Fruit fly (Drosophila melanogaster) whole organism, adult: ENCODE data around the gene Lamtor1.
A peak's percentile ranks its signal among the peaks of the same experiment; 100 is the strongest.

Experiments used
- CG11617 ChIP-seq: fragments of 200-800 bp; sonication (Bioruptor generic); optimal IDR thresholded peaks from 2 replicates; lab custom pipeline; 2017; ENCODE audit warnings: mild to moderate bottlenecking, missing biosample characterization, missing genetic modification reagents, missing genetic modification characterization
- CG12768 ChIP-seq: fragments of 200-800 bp; sonication (Bioruptor generic); optimal IDR thresholded peaks from 2 replicates; lab custom pipeline; 2017; ENCODE audit warnings: missing biosample characterization, missing genetic modification characterization, mild to moderate bottlenecking, moderate library complexity, missing genetic modification reagents
- CG14711 ChIP-seq: fragments of 200-800 bp; sonication (Bioruptor generic); optimal IDR thresholded peaks from 2 replicates; lab custom pipeline; 2018; ENCODE audit warnings: missing biosample characterization, mild to moderate bottlenecking, missing genetic modification characterization, moderate library complexity
- CG1620 ChIP-seq: fragments of 200-800 bp; sonication (Bioruptor generic); optimal IDR thresholded peaks from 2 replicates; lab custom pipeline; 2016; ENCODE audit warnings: missing biosample characterization, missing genetic modification characterization
- CG33017 ChIP-seq: fragments of 200-800 bp; sonication (Bioruptor generic); optimal IDR thresholded peaks from 2 replicates; lab custom pipeline; 2018; ENCODE audit warnings: missing biosample characterization, mild to moderate bottlenecking, missing genetic modification characterization, moderate library complexity
- CG5204 ChIP-seq: fragments of 200-800 bp; sonication (Bioruptor generic); optimal IDR thresholded peaks from 2 replicates; lab custom pipeline; 2016; ENCODE audit warnings: missing biosample characterization, missing genetic modification characterization
- CG7045 ChIP-seq: fragments of 200-800 bp; sonication (Bioruptor generic); optimal IDR thresholded peaks from 2 replicates; lab custom pipeline; 2017; ENCODE audit warnings: missing biosample characterization, mild to moderate bottlenecking, missing genetic modification characterization
- CG7101 ChIP-seq: fragments of 200-800 bp; sonication (Bioruptor generic); optimal IDR thresholded peaks from 2 replicates; lab custom pipeline; 2018; ENCODE audit warnings: missing biosample characterization, mild to moderate bottlenecking, missing genetic modification characterization, moderate library complexity
- Clk ChIP-seq: fragments of 200-800 bp; sonication (Bioruptor generic); optimal IDR thresholded peaks from 2 replicates; lab custom pipeline; 2017; ENCODE audit warnings: missing biosample characterization, missing genetic modification characterization
- Crg-1 ChIP-seq: fragments of 200-800 bp; sonication (Bioruptor generic); optimal IDR thresholded peaks from 2 replicates; lab custom pipeline; 2016; ENCODE audit warnings: missing biosample characterization, missing genetic modification characterization
- Hr96 ChIP-seq: fragments of 200-800 bp; sonication (Bioruptor generic); optimal IDR thresholded peaks from 2 replicates; lab custom pipeline; 2016; ENCODE audit warnings: missing biosample characterization, missing genetic modification characterization
- Mnt ChIP-seq: fragments of 200-800 bp; sonication (Bioruptor generic); optimal IDR thresholded peaks from 2 replicates; lab custom pipeline; 2016; ENCODE audit warnings: missing biosample characterization, mild to moderate bottlenecking, missing genetic modification characterization
- bab1 ChIP-seq: fragments of 200-800 bp; sonication (Bioruptor generic); optimal IDR thresholded peaks from 3 replicates; lab custom pipeline; 2019; ENCODE audit warnings: missing biosample characterization, mild to moderate bottlenecking, missing genetic modification characterization, moderate library complexity
- cic ChIP-seq: fragments of 200-800 bp; sonication (Bioruptor generic); optimal IDR thresholded peaks from 2 replicates; lab custom pipeline; 2017; ENCODE audit warnings: missing biosample characterization, mild to moderate bottlenecking, missing genetic modification characterization, moderate library complexity
- cnc ChIP-seq, 2 experiments: fragments of >200 bp; optimal IDR thresholded peaks; 2 replicates each; lab custom pipeline; 2017
- kay ChIP-seq: fragments of 200-800 bp; sonication (Bioruptor generic); peaks from one replicate; lab custom pipeline; 2016; ENCODE audit warnings: missing biosample characterization, missing genetic modification characterization, borderline replicate concordance
- ovo ChIP-seq: fragments of 200-800 bp; sonication (Bioruptor generic); optimal IDR thresholded peaks from 2 replicates; lab custom pipeline; 2016; ENCODE audit warnings: missing biosample characterization, missing genetic modification characterization
- pad ChIP-seq: fragments of 200-800 bp; sonication (Bioruptor generic); optimal IDR thresholded peaks from 3 replicates; lab custom pipeline; 2017; ENCODE audit warnings: missing biosample characterization, missing genetic modification characterization, mild to moderate bottlenecking, moderate library complexity, missing genetic modification reagents
- tj ChIP-seq: fragments of 200-800 bp; sonication (Bioruptor generic); optimal IDR thresholded peaks from 3 replicates; lab custom pipeline; 2017; ENCODE audit warnings: missing biosample characterization, mild to moderate bottlenecking, missing genetic modification characterization, moderate library complexity
- toe ChIP-seq: fragments of 200-800 bp; sonication (Bioruptor generic); optimal IDR thresholded peaks from 2 replicates; lab custom pipeline; 2016; ENCODE audit warnings: missing biosample characterization, missing genetic modification characterization

Lamtor1 gene

dm6 chr3L:20003235-20003493 is 25.7 kb downstream of the Lamtor1 start:
- TF ChIP-seq tj = no peak
- TF ChIP-seq CG7045 = no peak
- TF ChIP-seq CG12768 = no peak
- TF ChIP-seq toe (GFP tag; lab: Kevin White, UChicago) = no peak
- TF ChIP-seq pad (GFP tag; lab: Kevin White, UChicago) = no peak

- TF ChIP-seq CG7045 (peak; percentile 85), Clk (peak; percentile 80), CG33017 (tag; lab: Kevin White, UChicago) (peak; percentile 85), Hr96 (no peak), Mnt (GFP tag; lab: Kevin White, UChicago) (peak; percentile 62), tj (peak; percentile 59), CG7101 (tag; lab: Kevin White, UChicago) (peak; percentile 89), toe (GFP tag; lab: Kevin White, UChicago) (peak; percentile 85), kay (GFP tag; lab: Kevin White, UChicago) (peak; percentile 75), CG12768 (peak; percentile 87), cic (GFP tag; lab: Kevin White, UChicago) (peak; percentile 63), bab1 (GFP tag; lab: Kevin White, UChicago) (peak; percentile 92), CG11617 (peak; percentile 86), Crg-1 (peak; percentile 71), CG5204 (GFP tag; lab: Kevin White, UChicago) (peak; percentile 76), ovo (GFP tag; lab: Kevin White, UChicago) (peak; percentile 43), CG1620 (GFP tag; lab: Kevin White, UChicago) (peak; percentile 78), CG14711 (tag; lab: Kevin White, UChicago) (peak; percentile 82), pad (GFP tag; lab: Kevin White, UChicago) (peak; percentile 66), cnc (optimal IDR thresholded peaks at IDR 0.05; lab: Kevin White, UChicago) (no peak)
These were observed 26.2 kb downstream of the Lamtor1 start, which contains the start of gene CG7668 for dm6 chr3L:20002482-20003234. CG7668 (plus strand) TSS chr3L:20002736.

- no peak for TF ChIP-seq CG11617
- no peak for TF ChIP-seq CG33017 (tag; lab: Kevin White, UChicago)
- TF ChIP-seq CG7045 = no peak
- no peak for TF ChIP-seq Clk
- peak; percentile 67 for TF ChIP-seq Mnt (GFP tag; lab: Kevin White, UChicago)
These were observed 27.8 kb downstream of the Lamtor1 start for dm6 chr3L:20000878-20001640.

dm6 chr3L:20000081-20000736 is 28.6 kb downstream of the Lamtor1 start, which contains the start of the genes Tom20 and Gabat:
Tom20 (plus strand) TSS chr3L:20000644.
Gabat (minus strand) TSS chr3L:20000686.
- no peak for TF ChIP-seq Clk
- TF ChIP-seq CG5204 (GFP tag; lab: Kevin White, UChicago) = peak; percentile 33
- TF ChIP-seq cnc (optimal IDR thresholded peaks at IDR 0.05; lab: Kevin White, UChicago) = no peak
- no peak for TF ChIP-seq CG1620 (GFP tag; lab: Kevin White, UChicago)
- no peak for TF ChIP-seq tj
- TF ChIP-seq CG12768 = peak; percentile 45
- no peak for TF ChIP-seq ovo (GFP tag; lab: Kevin White, UChicago)
- no peak for TF ChIP-seq CG33017 (tag; lab: Kevin White, UChicago)
- no peak for TF ChIP-seq pad (GFP tag; lab: Kevin White, UChicago)

- TF ChIP-seq CG14711 (tag; lab: Kevin White, UChicago) (peak; percentile 36), kay (GFP tag; lab: Kevin White, UChicago) (peak; percentile 40), bab1 (GFP tag; lab: Kevin White, UChicago) (no peak), CG33017 (tag; lab: Kevin White, UChicago) (no peak)
These were observed 34.8 kb downstream of the Lamtor1 start for dm6 chr3L:19994015-19994414.

dm6 chr3L:19991714-19992231 is 37.0 kb downstream of the Lamtor1 start, which contains the start of the genes CG7646 and Nca:
CG7646 (plus strand) TSS chr3L:19991887.
Nca (plus strand) TSS chr3L:19991887.
- TF ChIP-seq toe (GFP tag; lab: Kevin White, UChicago) (peak; percentile 33), Mnt (GFP tag; lab: Kevin White, UChicago) (peak; percentile 43), CG5204 (GFP tag; lab: Kevin White, UChicago) (no peak), CG7101 (tag; lab: Kevin White, UChicago) (no peak), CG12768 (no peak), Clk (no peak), kay (GFP tag; lab: Kevin White, UChicago) (peak; percentile 41), bab1 (GFP tag; lab: Kevin White, UChicago) (no peak), cic (GFP tag; lab: Kevin White, UChicago) (no peak), cnc (optimal IDR thresholded peaks at IDR 0.05; lab: Kevin White, UChicago) (no peak), CG11617 (no peak)
